Worm (Caenorhabditis elegans): ENCODE data around the gene F46C8.1.

F46C8.1 gene

DNA sequence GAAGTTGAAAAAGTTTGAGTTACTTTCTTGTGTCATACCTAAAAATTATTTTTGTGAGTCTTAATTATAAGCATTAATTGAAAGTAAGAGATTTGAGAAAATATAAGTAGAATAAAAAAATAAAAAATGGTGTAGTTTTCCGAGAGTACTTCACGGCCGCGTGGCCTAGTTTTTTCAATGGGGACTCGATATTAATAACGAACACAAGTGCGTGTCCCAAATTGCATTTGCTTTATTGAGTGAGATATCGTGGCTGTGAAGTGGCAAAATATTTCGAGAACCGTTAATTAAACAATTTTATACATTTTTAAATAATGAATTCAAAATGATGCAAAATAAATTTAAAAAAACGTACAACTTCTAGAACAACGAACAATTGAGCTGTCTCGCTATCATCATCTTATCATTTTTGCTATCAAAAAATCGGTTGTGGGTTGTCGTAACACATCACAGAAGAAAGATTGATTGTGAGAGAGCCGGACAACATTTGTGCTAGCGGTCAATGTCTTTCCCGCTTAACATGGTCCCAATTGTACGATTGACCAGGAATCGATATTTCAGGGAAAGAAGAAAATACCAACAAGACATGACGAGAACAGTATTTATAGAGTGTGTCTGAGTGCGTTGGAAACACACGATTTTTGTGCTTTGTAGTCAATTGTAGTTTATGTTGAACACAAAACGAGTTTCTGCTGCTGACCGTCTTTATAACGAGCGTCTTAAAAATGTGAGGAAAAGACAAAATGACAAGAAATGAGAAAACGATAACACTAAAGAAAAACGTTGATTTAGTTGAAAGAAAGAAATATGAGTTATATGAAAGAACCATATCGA, 21.6 kb downstream of the F46C8.1 start, which contains the start of gene apy-1 (continued):
- TF ChIP-seq fkh-10 (GFP tag; optimal IDR thresholded peaks at IDR 0.05) (no peak), vab-7 (GFP tag; IDR thresholded peaks at IDR 0.05) (no peak), ctbp-1 (GFP tag; IDR thresholded peaks at IDR 0.05) (no peak), nhr-77 (tag; optimal IDR thresholded peaks at IDR 0.05) (peak; percentile 13), ceh-28 (tag; optimal IDR thresholded peaks at IDR 0.05) (peak; percentile 26), spr-1 (tag; optimal IDR thresholded peaks at IDR 0.05) (no peak), egl-43 (GFP tag; IDR thresholded peaks at IDR 0.05) (no peak), lin-15B (tag; optimal IDR thresholded peaks at IDR 0.05) (no peak), ces-1 (GFP tag; optimal IDR thresholded peaks at IDR 0.05) (peak; percentile 4), nhr-42 (GFP tag; IDR thresholded peaks at IDR 0.05) (no peak), nhr-111 (GFP tag; optimal IDR thresholded peaks at IDR 0.05) (no peak), ceh-44 (GFP tag; IDR thresholded peaks at IDR 0.05) (no peak), sdz-12 (GFP tag; optimal IDR thresholded peaks at IDR 0.05) (no peak), mdl-1 (tag; optimal IDR thresholded peaks at IDR 0.05) (no peak), snpc-1.2 (GFP tag; IDR thresholded peaks at IDR 0.05) (no peak), dmd-6 (GFP tag; IDR thresholded peaks at IDR 0.05) (peak; percentile 41; the same call in 1 of the 2 replicates), lim-7 (GFP tag; IDR thresholded peaks at IDR 0.05) (no peak), nhr-25 (tag; optimal IDR thresholded peaks at IDR 0.05; ENCODE audit: borderline replicate concordance, insufficient read depth) (no peak), lsy-2 (tag; optimal IDR thresholded peaks at IDR 0.05) (peak; percentile 2 to 67), unc-130 (GFP tag; optimal IDR thresholded peaks at IDR 0.05) (peak; percentile 2), madf-5 (GFP tag; IDR thresholded peaks at IDR 0.05) (no peak), unc-62 (GFP tag; optimal IDR thresholded peaks at IDR 0.05 in 1 of 2) (no peak), unc-62 (tag; optimal IDR thresholded peaks at IDR 0.05) (no peak), nhr-6 (tag; optimal IDR thresholded peaks at IDR 0.05) (no peak), zfp-2 (tag; optimal IDR thresholded peaks at IDR 0.05) (no peak), spr-3 (GFP tag; optimal IDR thresholded peaks at IDR 0.05) (no peak), R02D3.7 (tag; optimal IDR thresholded peaks at IDR 0.05) (no peak), Y105C5A.15 (GFP tag; IDR thresholded peaks at IDR 0.05) (no peak), unc-39 (tag; optimal IDR thresholded peaks at IDR 0.05) (no peak), gei-8 (GFP tag; optimal IDR thresholded peaks at IDR 0.05) (no peak), dmd-9 (GFP tag; IDR thresholded peaks at IDR 0.05) (no peak), lin-38 (GFP tag; IDR thresholded peaks at IDR 0.05) (no peak), fos-1 (tag; optimal IDR thresholded peaks at IDR 0.05) (no peak), mxl-3 (GFP tag; optimal IDR thresholded peaks at IDR 0.05) (no peak), daf-8 (GFP tag; IDR thresholded peaks at IDR 0.05) (no peak), egl-27 (tag; optimal IDR thresholded peaks at IDR 0.05) (no peak), ama-1 (optimal IDR thresholded peaks at IDR 0.05) (peak; percentile 47), mdt-29 (GFP tag; IDR thresholded peaks at IDR 0.05) (no peak), rbr-2 (tag; optimal IDR thresholded peaks at IDR 0.05) (peak; percentile 36), F44E2.7 (GFP tag; IDR thresholded peaks at IDR 0.05) (no peak), ceh-20 (GFP tag; IDR thresholded peaks at IDR 0.05) (0 out of 2 replicates have a peak, but pooled peaks have one; percentile 43), aha-1 (tag) (peak; percentile 82), jun-1 (tag; optimal IDR thresholded peaks at IDR 0.05) (no peak), F37D6.2 (tag; optimal IDR thresholded peaks at IDR 0.05) (no peak), pqm-1 (tag; optimal IDR thresholded peaks at IDR 0.05) (peak; percentile 36), attf-4 (tag; optimal IDR thresholded peaks at IDR 0.05) (no peak), tra-1 (GFP tag; IDR thresholded peaks at IDR 0.05) (no peak), mxl-2 (GFP tag; conservative IDR thresholded peaks at IDR 0.05) (no peak), lin-39 (tag; optimal IDR thresholded peaks at IDR 0.05) (no peak), snpc-4 (tag; optimal IDR thresholded peaks at IDR 0.05) (no peak), dmd-8 (GFP tag; IDR thresholded peaks at IDR 0.05) (no peak), daf-19 (GFP tag; conservative IDR thresholded peaks at IDR 0.05) (no peak)
